Worm (Caenorhabditis elegans): ENCODE measurements around the gene Y38H6A.3.

DNA sequence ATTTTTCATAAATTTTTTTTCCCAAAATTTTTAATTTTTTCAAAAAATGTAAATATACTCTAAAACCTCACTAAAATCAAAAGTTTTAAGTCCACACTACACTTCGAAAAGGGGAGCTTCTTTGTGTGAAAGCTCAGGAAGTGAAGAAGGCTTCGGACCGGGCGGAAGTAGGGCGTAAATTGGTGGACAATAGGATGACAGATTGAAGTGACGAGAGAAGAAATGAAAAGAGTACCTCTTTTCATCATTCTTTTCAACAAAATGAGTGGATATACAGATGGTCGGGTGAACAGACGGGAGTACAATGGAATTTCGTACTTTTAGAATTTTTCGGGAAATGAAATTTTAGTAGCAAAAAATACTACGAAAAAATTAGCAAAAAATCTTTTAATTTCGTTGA lies 6.1 kb upstream of the Y38H6A.3 start:
- TF ChIP-seq unc-39 (tag; optimal IDR thresholded peaks at IDR 0.05) (no peak), nhr-237 (tag; optimal IDR thresholded peaks at IDR 0.05) (no peak), lin-39 (tag; optimal IDR thresholded peaks at IDR 0.05) (no peak), mbf-1 (tag; optimal IDR thresholded peaks at IDR 0.05) (no peak)
